Worm (Caenorhabditis elegans) whole organism, L4/young adult: ENCODE measurements around the gene sulp-5.

Source experiments
- W03F9.2 ChIP-seq: fragments of 150-350 bp; optimal IDR thresholded peaks from 2 replicates; lab custom pipeline; 2014; ENCODE audit warnings: missing biosample characterization, missing genetic modification characterization
- dao-5 ChIP-seq: sonication (generic microtip); optimal IDR thresholded peaks from 2 replicates; lab custom pipeline; 2016; ENCODE audit warnings: missing genotype, missing genetic modification characterization, moderate library complexity, missing compliant biosample characterization
- him-1 ChIP-seq: sonication (generic microtip); optimal IDR thresholded peaks from 2 replicates; lab custom pipeline; 2016; ENCODE audit warnings: missing genotype, missing genetic modification reagents, missing genetic modification characterization, missing compliant biosample characterization

The sulp-5 gene

ce11 chrV:11859082-11859858 is 20.6 kb upstream of the sulp-5 start:
- TF ChIP-seq dao-5: no peak
- TF ChIP-seq W03F9.2 (tag; lab: Kevin White, UChicago): no peak
- TF ChIP-seq him-1 (tag; lab: Kevin White, UChicago): no peak

- TF ChIP-seq W03F9.2 (tag; lab: Kevin White, UChicago): no peak
- TF ChIP-seq him-1 (tag; lab: Kevin White, UChicago): no peak
- TF ChIP-seq dao-5: no peak
Measured at ce11 chrV:11860375-11860774, 19.5 kb upstream of the sulp-5 start, which contains the start of gene R13H4.5. Gene R13H4.5 (plus strand): TSS chrV:11860675.

- TF ChIP-seq dao-5 (no peak), him-1 (tag; lab: Kevin White, UChicago) (no peak), W03F9.2 (tag; lab: Kevin White, UChicago) (no peak)
Measured at ce11 chrV:11861880-11862544, 17.8 kb upstream of the sulp-5 start.

DNA sequence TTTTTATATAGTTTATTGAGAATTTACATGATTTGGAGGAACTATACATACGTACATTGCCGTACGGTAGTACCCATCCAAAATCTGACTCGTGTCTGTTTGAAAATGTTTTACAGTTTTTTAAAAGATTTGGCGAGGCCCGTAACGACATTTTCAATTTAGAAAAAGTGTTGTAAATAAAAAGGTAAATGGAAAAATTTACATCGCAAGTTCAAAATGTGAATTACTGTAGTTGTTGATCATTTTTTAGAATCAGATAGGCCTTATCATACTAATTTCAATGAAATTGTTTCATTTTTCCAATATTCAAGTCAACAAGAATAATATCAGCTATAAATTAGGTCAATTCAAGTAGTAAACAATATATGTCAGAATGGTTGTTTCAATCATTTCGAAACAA is 17.0 kb upstream of the sulp-5 start, which contains the start of gene R13H4.6:
Gene R13H4.6, plus strand, starts transcription at position 301 of the 400 bp plus-strand sequence.
- TF ChIP-seq him-1 (tag; lab: Kevin White, UChicago) (no peak), dao-5 (no peak)

DNA sequence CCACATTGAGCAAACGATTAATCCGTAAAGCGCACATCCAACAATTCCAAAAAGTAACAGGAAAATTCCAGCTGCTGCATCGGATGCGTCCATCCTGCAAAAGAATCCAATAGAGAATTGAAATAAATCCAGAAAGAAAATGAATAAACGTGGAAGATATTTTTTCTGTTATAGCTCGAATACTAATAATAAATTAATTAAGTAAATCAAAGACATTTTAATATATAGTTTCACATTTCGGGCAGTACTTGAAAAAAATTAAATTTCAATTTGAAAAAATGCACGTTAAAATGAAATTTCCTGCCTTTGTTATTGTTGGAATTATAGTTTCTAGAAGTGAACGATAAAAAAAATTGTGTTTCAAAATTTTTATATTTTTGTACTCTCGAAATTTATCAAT is 11.7 kb upstream of the sulp-5 start, which contains the start of gene R13H4.7:
Gene R13H4.7, minus strand, starts transcription at position 101 of the 400 bp plus-strand sequence.
- TF ChIP-seq dao-5: no peak
- TF ChIP-seq W03F9.2 (tag; lab: Kevin White, UChicago): no peak
- TF ChIP-seq him-1 (tag; lab: Kevin White, UChicago): no peak

- TF ChIP-seq dao-5 (no peak), W03F9.2 (tag; lab: Kevin White, UChicago) (no peak), him-1 (tag; lab: Kevin White, UChicago) (no peak)
Measured at ce11 chrV:11875060-11875459, 4.8 kb upstream of the sulp-5 start, which contains the start of gene sulp-4. Gene sulp-4 (plus strand): TSS chrV:11875360.

DNA sequence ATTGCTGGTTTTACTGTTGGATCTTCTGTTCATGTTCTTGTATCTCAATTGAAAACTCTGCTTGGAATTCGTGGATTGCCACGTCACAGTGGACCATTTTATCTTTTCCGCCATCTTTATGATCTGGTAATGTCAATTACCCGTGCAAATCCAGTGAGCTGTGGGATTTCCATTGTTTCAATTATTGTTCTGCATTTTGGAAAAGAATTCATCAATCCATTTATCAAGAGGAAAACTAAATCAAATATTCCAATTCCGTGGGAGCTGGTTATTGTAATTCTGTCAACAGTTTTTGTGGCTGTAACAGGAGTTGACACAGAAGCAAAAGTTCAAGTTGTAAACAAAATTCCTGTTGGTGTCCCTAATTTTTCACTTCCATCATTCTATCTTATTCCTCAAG is 3.2 kb upstream of the sulp-5 start:
- no peak for TF ChIP-seq W03F9.2 (tag; lab: Kevin White, UChicago)
- no peak for TF ChIP-seq dao-5
- TF ChIP-seq him-1 (tag; lab: Kevin White, UChicago): no peak

DNA sequence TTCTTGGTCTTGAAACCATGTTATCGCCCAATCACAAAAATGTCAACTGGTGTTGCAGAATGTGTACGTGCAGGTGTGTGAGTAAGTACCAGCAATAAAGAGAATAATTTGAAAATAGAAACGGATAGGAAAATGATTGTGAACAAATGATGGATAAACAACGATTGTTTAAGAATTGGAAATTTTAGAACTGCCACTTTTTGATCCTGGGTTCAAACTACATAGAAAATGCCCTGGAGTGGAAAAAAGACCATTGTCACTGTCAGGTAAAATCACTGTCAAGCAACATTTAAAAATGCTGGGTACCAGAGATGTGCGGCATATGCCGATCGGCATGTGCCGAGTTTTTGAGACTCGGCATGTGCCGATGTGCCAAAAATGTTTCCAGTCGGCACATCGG is 3.4 kb downstream of the sulp-5 start:
- TF ChIP-seq W03F9.2 (tag; lab: Kevin White, UChicago) (no peak), dao-5 (no peak), him-1 (tag; lab: Kevin White, UChicago) (no peak)

DNA sequence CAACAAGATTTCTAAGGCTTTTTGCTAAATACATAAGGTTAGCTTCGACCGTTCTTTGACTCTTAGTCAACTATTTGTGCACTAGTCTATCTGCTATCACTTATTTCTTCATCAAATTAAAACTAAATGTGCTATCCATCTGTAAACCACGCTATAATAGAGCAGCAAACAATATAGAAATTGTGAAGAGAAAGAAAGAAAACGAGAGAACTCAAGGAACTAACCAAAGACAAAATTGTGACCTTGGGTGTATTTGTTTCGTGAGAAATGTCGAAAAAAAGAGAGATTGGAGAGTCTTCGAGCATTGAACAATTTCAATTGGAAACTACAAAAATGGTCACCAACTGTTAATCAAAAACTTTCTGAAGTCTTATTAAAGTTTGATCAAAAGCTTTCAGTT is 5.3 kb downstream of the sulp-5 start:
- TF ChIP-seq W03F9.2 (tag; lab: Kevin White, UChicago) (no peak), dao-5 (no peak), him-1 (tag; lab: Kevin White, UChicago) (no peak)

DNA sequence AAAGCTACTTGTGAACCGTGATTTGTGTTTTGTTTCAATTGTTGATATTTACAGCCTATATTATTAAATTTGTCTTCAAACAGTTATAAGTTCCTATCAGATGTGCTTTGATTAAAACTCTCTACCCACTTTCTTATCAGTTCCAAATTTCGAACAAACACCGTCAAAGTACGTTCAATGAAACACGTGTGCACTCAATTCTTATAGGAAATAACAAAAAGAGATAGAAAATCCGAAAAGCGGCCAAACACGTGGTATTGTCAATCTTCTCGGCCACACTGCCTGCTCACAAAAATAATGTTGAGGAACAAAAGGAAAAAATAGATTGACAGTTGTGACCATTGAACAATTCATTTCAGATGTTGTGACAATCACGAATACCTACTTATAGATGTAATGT is 6.1 kb downstream of the sulp-5 start:
- TF ChIP-seq W03F9.2 (tag; lab: Kevin White, UChicago): no peak
- TF ChIP-seq him-1 (tag; lab: Kevin White, UChicago): no peak
- TF ChIP-seq dao-5: no peak

ce11 chrV:11887988-11888499 is 8.2 kb downstream of the sulp-5 start, which contains the start of gene adh-1:
Gene adh-1 (plus strand): TSS chrV:11888248.
- TF ChIP-seq him-1 (tag; lab: Kevin White, UChicago): no peak
- TF ChIP-seq dao-5: no peak
- no peak for TF ChIP-seq W03F9.2 (tag; lab: Kevin White, UChicago)

- TF ChIP-seq dao-5 (no peak), him-1 (tag; lab: Kevin White, UChicago) (no peak), W03F9.2 (tag; lab: Kevin White, UChicago) (no peak)
Measured at ce11 chrV:11888656-11889055, 8.8 kb downstream of the sulp-5 start.

ce11 chrV:11889115-11889935 is 9.5 kb downstream of the sulp-5 start:
- no peak for TF ChIP-seq W03F9.2 (tag; lab: Kevin White, UChicago)
